Worm (Caenorhabditis elegans) whole organism, L3 larva: ENCODE results near the gene Y57A10A.14.

ENCODE experiments used
- R02D3.7 ChIP-seq: fragments of 150-350 bp; optimal IDR thresholded peaks from 2 replicates; lab custom pipeline; 2014; ENCODE audit warnings: missing biosample characterization, missing genetic modification characterization
- ama-1 ChIP-seq: fragments of 150-350 bp; optimal IDR thresholded peaks from 2 replicates; lab custom pipeline; 2018
- egl-27 ChIP-seq: sonication (generic microtip); optimal IDR thresholded peaks from 4 replicates; lab custom pipeline; 2017; ENCODE audit warnings: missing biosample characterization, missing genetic modification reagents, missing genetic modification characterization
- elt-2 ChIP-seq: sonication (generic microtip); optimal IDR thresholded peaks from 2 replicates; lab custom pipeline; 2016; ENCODE audit warnings: missing genetic modification reagents, mild to moderate bottlenecking, missing genetic modification characterization, missing compliant biosample characterization
- fkh-2 ChIP-seq: fragments of 150-350 bp; optimal IDR thresholded peaks from 2 replicates; lab custom pipeline; 2014; ENCODE audit warnings: missing biosample characterization, missing genetic modification reagents, missing genetic modification characterization
- hmg-11 ChIP-seq: sonication (generic microtip); optimal IDR thresholded peaks from 2 replicates; lab custom pipeline; 2016; ENCODE audit warnings: missing genetic modification characterization, missing compliant biosample characterization
- nhr-237 ChIP-seq: fragments of 150-350 bp; optimal IDR thresholded peaks from 2 replicates; lab custom pipeline; 2014; ENCODE audit warnings: missing biosample characterization, missing genetic modification characterization
- nhr-28 ChIP-seq: fragments of 150-350 bp; optimal IDR thresholded peaks from 2 replicates; lab custom pipeline; 2014; ENCODE audit warnings: missing biosample characterization, missing genetic modification characterization
- pqm-1 ChIP-seq: fragments of 150-350 bp; optimal IDR thresholded peaks from 2 replicates; lab custom pipeline; 2017; ENCODE audit warnings: missing biosample characterization, missing genetic modification characterization, inconsistent platforms
- skn-1 ChIP-seq: fragments of 150-350 bp; optimal IDR thresholded peaks from 2 replicates; lab custom pipeline; 2014; ENCODE audit warnings: missing biosample characterization, missing genetic modification characterization
- zag-1 ChIP-seq: fragments of 150-350 bp; optimal IDR thresholded peaks from 2 replicates; lab custom pipeline; 2014; ENCODE audit warnings: missing biosample characterization, missing genetic modification characterization
- ztf-11 ChIP-seq: fragments of 150-350 bp; optimal IDR thresholded peaks from 2 replicates; lab custom pipeline; 2014; ENCODE audit warnings: missing biosample characterization, missing genetic modification characterization

DNA sequence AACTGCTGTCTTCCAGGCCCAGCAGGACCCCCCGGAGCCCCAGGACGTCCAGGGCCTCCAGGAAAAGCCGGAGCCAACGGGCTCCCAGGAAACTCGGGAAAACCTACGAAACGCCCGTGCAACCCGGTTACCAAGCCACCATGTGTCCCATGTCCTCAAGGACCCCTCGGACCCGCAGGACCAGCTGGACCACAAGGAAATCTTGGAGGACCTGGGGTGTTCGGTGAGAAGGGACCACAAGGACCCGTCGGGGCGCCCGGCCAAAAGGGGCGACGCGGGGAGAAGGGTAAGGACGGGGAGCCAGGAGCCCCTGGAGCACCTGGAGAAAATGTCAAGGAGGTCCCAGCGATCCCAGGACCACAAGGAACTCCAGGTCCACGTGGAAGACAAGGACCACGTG is 10.3 kb upstream of the Y57A10A.14 start:
- no peak for TF ChIP-seq egl-27
- no peak for TF ChIP-seq elt-2 (tag; lab: Kevin White, UChicago)
- TF ChIP-seq ama-1 (lab: Kevin White, UChicago): no peak
- no peak for TF ChIP-seq ztf-11
- no peak for TF ChIP-seq pqm-1 (tag; lab: Kevin White, UChicago)
- TF ChIP-seq zag-1: no peak
- no peak for TF ChIP-seq nhr-28 (tag; lab: Kevin White, UChicago)
- no peak for TF ChIP-seq fkh-2
- TF ChIP-seq skn-1 (tag; lab: Kevin White, UChicago): no peak
- no peak for TF ChIP-seq hmg-11
- TF ChIP-seq R02D3.7 (tag; lab: Kevin White, UChicago): no peak
- no peak for TF ChIP-seq nhr-237 (tag; lab: Kevin White, UChicago)
